Worm (Caenorhabditis elegans): ENCODE results near the gene srw-76.

- TF ChIP-seq flt-1 (GFP tag; IDR thresholded peaks at IDR 0.05) (no peak), tbx-11 (GFP tag; IDR thresholded peaks at IDR 0.05) (no peak), ama-1 (optimal IDR thresholded peaks at IDR 0.05) (no peak), hmbx-1 (tag; optimal IDR thresholded peaks at IDR 0.05) (no peak)
Observed at ce11 chrV:16643558-16643957, 5.5 kb upstream of the srw-76 start, which contains the start of gene srw-77.
